Worm (Caenorhabditis elegans) whole organism, late embryonic: ENCODE measurements around the gene M02E1.3.

ENCODE experiments used
- K02D7.2 ChIP-seq: sonication (generic microtip); optimal IDR thresholded peaks from 2 replicates; lab custom pipeline; 2017; ENCODE audit warnings: mild to moderate bottlenecking, missing genetic modification characterization, missing compliant biosample characterization
- ama-1 ChIP-seq: fragments of 150-350 bp; optimal IDR thresholded peaks from 2 replicates; lab custom pipeline; 2014
- ceh-9 ChIP-seq: sonication (generic microtip); optimal IDR thresholded peaks from 2 replicates; lab custom pipeline; 2016; ENCODE audit warnings: mild to moderate bottlenecking, missing genetic modification characterization, inconsistent platforms, missing compliant biosample characterization
- dmd-4 ChIP-seq: sonication (generic microtip); optimal IDR thresholded peaks from 2 replicates; lab custom pipeline; 2016; ENCODE audit warnings: borderline replicate concordance, missing genetic modification characterization, missing compliant biosample characterization
- elt-2 ChIP-seq: sonication (generic microtip); optimal IDR thresholded peaks from 2 replicates; lab custom pipeline; 2016; ENCODE audit warnings: missing genetic modification reagents, missing genetic modification characterization, missing compliant biosample characterization
- ets-4 ChIP-seq: sonication (generic microtip); optimal IDR thresholded peaks from 2 replicates; lab custom pipeline; 2016; ENCODE audit warnings: missing genetic modification characterization, missing compliant biosample characterization
- fkh-10 ChIP-seq: fragments of 150-350 bp; optimal IDR thresholded peaks from 2 replicates; lab custom pipeline; 2014; ENCODE audit warnings: missing biosample characterization, missing genetic modification reagents, missing genetic modification characterization
- hlh-15 ChIP-seq: sonication (generic microtip); optimal IDR thresholded peaks from 2 replicates; lab custom pipeline; 2016; ENCODE audit warnings: missing genetic modification characterization, missing compliant biosample characterization
- madf-2 ChIP-seq: sonication (generic microtip); optimal IDR thresholded peaks from 2 replicates; lab custom pipeline; 2017; ENCODE audit warnings: missing genetic modification characterization, missing compliant biosample characterization
- nhr-11 ChIP-seq: fragments of 150-350 bp; optimal IDR thresholded peaks from 2 replicates; lab custom pipeline; 2014; ENCODE audit warnings: missing biosample characterization, missing genetic modification characterization
- pat-9 ChIP-seq: fragments of 200-800 bp; sonication (Bioruptor generic); optimal IDR thresholded peaks from 2 replicates; lab custom pipeline; 2018; ENCODE audit warnings: mild to moderate bottlenecking, missing genetic modification characterization, moderate library complexity, missing compliant biosample characterization
- pqm-1 ChIP-seq: sonication (generic microtip); optimal IDR thresholded peaks from 2 replicates; lab custom pipeline; 2016; ENCODE audit warnings: missing genetic modification characterization, missing compliant biosample characterization
- tbx-7 ChIP-seq: sonication (generic microtip); optimal IDR thresholded peaks from 2 replicates; lab custom pipeline; 2016; ENCODE audit warnings: missing genotype, missing genetic modification characterization, missing compliant biosample characterization
- zip-5 ChIP-seq: sonication (generic microtip); optimal IDR thresholded peaks from 2 replicates; lab custom pipeline; 2016; ENCODE audit warnings: missing genetic modification characterization, missing compliant biosample characterization

DNA sequence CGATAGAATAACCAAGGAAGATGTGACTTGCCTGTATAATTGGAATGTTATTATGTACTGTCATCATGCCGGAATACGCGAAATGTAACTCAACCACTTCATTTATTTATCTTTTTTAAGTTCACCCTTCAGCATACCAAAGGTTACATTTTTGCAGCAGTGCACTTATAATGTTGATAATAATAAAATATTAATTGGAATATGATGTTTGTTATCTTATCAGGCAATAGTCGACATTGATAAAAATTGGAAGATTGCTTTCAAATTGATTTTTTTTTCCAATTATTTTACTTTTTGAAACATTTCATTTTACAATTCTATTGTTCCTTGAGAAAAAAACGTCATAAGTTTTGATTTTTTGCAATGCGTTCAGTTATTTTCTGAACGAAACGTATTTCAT, 23.2 kb upstream of the M02E1.3 start:
- no peak for TF ChIP-seq madf-2 (tag; lab: Kevin White, UChicago)
- TF ChIP-seq fkh-10: no peak
- no peak for TF ChIP-seq tbx-7
- TF ChIP-seq zip-5: no peak
- no peak for TF ChIP-seq ama-1 (lab: Kevin White, UChicago)
- TF ChIP-seq pat-9: no peak
- TF ChIP-seq elt-2 (tag; lab: Kevin White, UChicago): peak; percentile 91
- no peak for TF ChIP-seq nhr-11 (tag; lab: Kevin White, UChicago)
- no peak for TF ChIP-seq K02D7.2
- no peak for TF ChIP-seq ceh-9 (tag; lab: Kevin White, UChicago)
- no peak for TF ChIP-seq dmd-4 (tag; lab: Kevin White, UChicago)
- no peak for TF ChIP-seq hlh-15 (tag; lab: Kevin White, UChicago)
- no peak for TF ChIP-seq pqm-1 (tag; lab: Kevin White, UChicago)
- no peak for TF ChIP-seq ets-4 (tag; lab: Kevin White, UChicago)
